Worm (Caenorhabditis elegans) whole organism, L3 larva: ENCODE measurements around the gene eelo-1.

ENCODE experiments used
- R02D3.7 ChIP-seq: fragments of 150-350 bp; optimal IDR thresholded peaks from 2 replicates; lab custom pipeline; 2014; ENCODE audit warnings: missing biosample characterization, missing genetic modification characterization
- aly-2 ChIP-seq: fragments of 150-350 bp; optimal IDR thresholded peaks from 2 replicates; lab custom pipeline; 2014; ENCODE audit warnings: missing biosample characterization, missing genetic modification characterization
- lin-39 ChIP-seq: fragments of 150-350 bp; optimal IDR thresholded peaks from 2 replicates; lab custom pipeline; 2018; ENCODE audit warnings: missing biosample characterization, missing genetic modification reagents, missing genetic modification characterization
- nhr-12 ChIP-seq: fragments of 150-350 bp; optimal IDR thresholded peaks from 2 replicates; lab custom pipeline; 2014; ENCODE audit warnings: missing biosample characterization, missing genetic modification characterization
- nhr-28 ChIP-seq: fragments of 150-350 bp; optimal IDR thresholded peaks from 2 replicates; lab custom pipeline; 2014; ENCODE audit warnings: missing biosample characterization, missing genetic modification characterization
- unc-39 ChIP-seq: sonication (generic microtip); optimal IDR thresholded peaks from 4 replicates; lab custom pipeline; 2017; ENCODE audit warnings: missing biosample characterization, missing genetic modification characterization

- TF ChIP-seq lin-39 (tag; lab: Kevin White, UChicago) (no peak), R02D3.7 (tag; lab: Kevin White, UChicago) (no peak), aly-2 (no peak), nhr-28 (no peak), nhr-12 (tag; lab: Kevin White, UChicago) (no peak), unc-39 (tag; lab: Kevin White, UChicago) (no peak)
These were observed 18.1 kb downstream of the eelo-1 start, which contains the start of the genes Y67D2.5 and cisd-3.2 for ce11 chrIII:1540100-1540695.
